Worm (Caenorhabditis elegans) whole organism, late embryonic: ENCODE results near the gene ttr-50.

Experiments
- F13H6.1 ChIP-seq: sonication (generic microtip); optimal IDR thresholded peaks from 2 replicates; lab custom pipeline; 2016; ENCODE audit warnings: missing genetic modification characterization, missing compliant biosample characterization
- K09A11.1 ChIP-seq: sonication (generic microtip); optimal IDR thresholded peaks from 2 replicates; lab custom pipeline; 2017; ENCODE audit warnings: antibody characterized with exemption, mild to moderate bottlenecking, missing genetic modification characterization, missing compliant biosample characterization; ENCODE audit not compliant: insufficient read depth
- T23F11.4 ChIP-seq: fragments of 200-800 bp; sonication (Bioruptor generic); optimal IDR thresholded peaks from 2 replicates; lab custom pipeline; 2018; ENCODE audit warnings: mild to moderate bottlenecking, missing genetic modification characterization, missing compliant biosample characterization
- Y22D7AL.16 ChIP-seq: sonication (generic microtip); optimal IDR thresholded peaks from 2 replicates; lab custom pipeline; 2016; ENCODE audit warnings: missing genetic modification characterization, missing compliant biosample characterization
- ahr-1 ChIP-seq: sonication (generic microtip); optimal IDR thresholded peaks from 2 replicates; lab custom pipeline; 2016; ENCODE audit warnings: missing genetic modification characterization, missing compliant biosample characterization
- ceh-14 ChIP-seq: sonication (generic microtip); optimal IDR thresholded peaks from 2 replicates; lab custom pipeline; 2016; ENCODE audit warnings: missing genotype, missing genetic modification characterization, missing compliant biosample characterization
- ceh-2 ChIP-seq: sonication (generic microtip); optimal IDR thresholded peaks from 2 replicates; lab custom pipeline; 2016; ENCODE audit warnings: missing genotype, missing genetic modification characterization, missing compliant biosample characterization
- ceh-22 ChIP-seq: sonication (generic microtip); optimal IDR thresholded peaks from 2 replicates; lab custom pipeline; 2017; ENCODE audit warnings: missing biosample characterization, missing genetic modification characterization
- ceh-24 ChIP-seq: sonication (generic microtip); optimal IDR thresholded peaks from 2 replicates; lab custom pipeline; 2016; ENCODE audit warnings: mild to moderate bottlenecking, missing genetic modification characterization, missing compliant biosample characterization
- ceh-30 ChIP-seq: fragments of 150-350 bp; optimal IDR thresholded peaks from 2 replicates; lab custom pipeline; 2014; ENCODE audit warnings: missing biosample characterization, missing genetic modification characterization
- ceh-31 ChIP-seq: sonication (generic microtip); optimal IDR thresholded peaks from 2 replicates; lab custom pipeline; 2016; ENCODE audit warnings: missing genetic modification characterization, missing compliant biosample characterization
- ceh-45 ChIP-seq: fragments of 200-800 bp; sonication (Bioruptor generic); IDR thresholded peaks from 2 replicates; pipeline ENCODE4 v1.3.6; 2022; ENCODE audit warnings: missing genetic modification reagents, missing genetic modification characterization, missing compliant biosample characterization
- ceh-48 ChIP-seq: sonication (generic microtip); optimal IDR thresholded peaks from 2 replicates; lab custom pipeline; 2016; ENCODE audit warnings: missing genetic modification characterization, inconsistent platforms, missing compliant biosample characterization
- ceh-6 ChIP-seq: fragments of 200-800 bp; sonication (Bioruptor generic); optimal IDR thresholded peaks from 2 replicates; lab custom pipeline; 2018; ENCODE audit warnings: mild to moderate bottlenecking, missing genetic modification characterization, missing compliant biosample characterization
- ceh-9 ChIP-seq: sonication (generic microtip); optimal IDR thresholded peaks from 2 replicates; lab custom pipeline; 2016; ENCODE audit warnings: mild to moderate bottlenecking, missing genetic modification characterization, inconsistent platforms, missing compliant biosample characterization
- che-1 ChIP-seq: sonication (generic microtip); optimal IDR thresholded peaks from 2 replicates; lab custom pipeline; 2016; ENCODE audit warnings: mild to moderate bottlenecking, missing genetic modification characterization, missing compliant biosample characterization
- dmd-4 ChIP-seq: sonication (generic microtip); optimal IDR thresholded peaks from 2 replicates; lab custom pipeline; 2016; ENCODE audit warnings: borderline replicate concordance, missing genetic modification characterization, missing compliant biosample characterization
- elt-2 ChIP-seq: sonication (generic microtip); optimal IDR thresholded peaks from 2 replicates; lab custom pipeline; 2016; ENCODE audit warnings: missing genetic modification reagents, missing genetic modification characterization, missing compliant biosample characterization
- elt-4 ChIP-seq: sonication (generic microtip); optimal IDR thresholded peaks from 2 replicates; lab custom pipeline; 2016; ENCODE audit warnings: missing genetic modification characterization, missing compliant biosample characterization
- ets-4 ChIP-seq: sonication (generic microtip); optimal IDR thresholded peaks from 2 replicates; lab custom pipeline; 2016; ENCODE audit warnings: missing genetic modification characterization, missing compliant biosample characterization
- eyg-1 ChIP-seq: sonication (generic microtip); optimal IDR thresholded peaks from 2 replicates; lab custom pipeline; 2016; ENCODE audit warnings: missing genotype, missing genetic modification characterization, missing compliant biosample characterization
- fax-1 ChIP-seq: sonication (generic microtip); optimal IDR thresholded peaks from 2 replicates; lab custom pipeline; 2016; ENCODE audit warnings: missing genotype, missing genetic modification characterization, missing compliant biosample characterization
- fkh-10 ChIP-seq: fragments of 150-350 bp; optimal IDR thresholded peaks from 2 replicates; lab custom pipeline; 2014; ENCODE audit warnings: missing biosample characterization, missing genetic modification reagents, missing genetic modification characterization
- gmeb-2 ChIP-seq: sonication (generic microtip); optimal IDR thresholded peaks from 2 replicates; lab custom pipeline; 2016; ENCODE audit warnings: missing genetic modification characterization, inconsistent platforms, missing compliant biosample characterization
- hlh-13 ChIP-seq: fragments of 200-800 bp; sonication (Bioruptor generic); optimal IDR thresholded peaks from 2 replicates; lab custom pipeline; 2018; ENCODE audit warnings: mild to moderate bottlenecking, missing genetic modification characterization, missing compliant biosample characterization
- hlh-30 ChIP-seq: sonication (generic microtip); optimal IDR thresholded peaks from 2 replicates; lab custom pipeline; 2017; ENCODE audit warnings: antibody characterized with exemption, missing genetic modification characterization, missing compliant biosample characterization; ENCODE audit not compliant: insufficient read depth
- hlh-6 ChIP-seq: sonication (generic microtip); optimal IDR thresholded peaks from 2 replicates; lab custom pipeline; 2016; ENCODE audit warnings: missing genotype, missing genetic modification characterization, missing compliant biosample characterization
- hlh-8 ChIP-seq: sonication (generic microtip); optimal IDR thresholded peaks from 2 replicates; lab custom pipeline; 2016; ENCODE audit warnings: missing genotype, missing genetic modification characterization, missing compliant biosample characterization
- lim-6 ChIP-seq: sonication (generic microtip); optimal IDR thresholded peaks from 2 replicates; lab custom pipeline; 2016; ENCODE audit warnings: missing genetic modification characterization, missing compliant biosample characterization
- lin-11 ChIP-seq: fragments of 200-800 bp; sonication (Bioruptor generic); optimal IDR thresholded peaks from 2 replicates; lab custom pipeline; 2018; ENCODE audit warnings: mild to moderate bottlenecking, missing genetic modification characterization, missing compliant biosample characterization
- mec-3 ChIP-seq: sonication (generic microtip); optimal IDR thresholded peaks from 2 replicates; lab custom pipeline; 2016; ENCODE audit warnings: borderline replicate concordance, missing genetic modification characterization, missing compliant biosample characterization
- nfya-1 ChIP-seq: sonication (generic microtip); optimal IDR thresholded peaks from 2 replicates; lab custom pipeline; 2017; ENCODE audit warnings: missing genetic modification characterization, mild to moderate bottlenecking, missing compliant biosample characterization, antibody characterized with exemption, moderate library complexity
- nhr-11 ChIP-seq: fragments of 150-350 bp; optimal IDR thresholded peaks from 2 replicates; lab custom pipeline; 2014; ENCODE audit warnings: missing biosample characterization, missing genetic modification characterization
- npax-4 ChIP-seq: sonication (generic microtip); optimal IDR thresholded peaks from 2 replicates; lab custom pipeline; 2016; ENCODE audit warnings: missing genetic modification characterization, missing compliant biosample characterization
- pag-3 ChIP-seq: sonication (generic microtip); optimal IDR thresholded peaks from 2 replicates; lab custom pipeline; 2016; ENCODE audit warnings: missing compliant biosample characterization, missing genetic modification characterization, borderline replicate concordance
- pat-9 ChIP-seq: fragments of 200-800 bp; sonication (Bioruptor generic); optimal IDR thresholded peaks from 2 replicates; lab custom pipeline; 2018; ENCODE audit warnings: mild to moderate bottlenecking, missing genetic modification characterization, moderate library complexity, missing compliant biosample characterization
- pax-1 ChIP-seq: fragments of 150-350 bp; optimal IDR thresholded peaks from 2 replicates; lab custom pipeline; 2014; ENCODE audit warnings: missing biosample characterization, missing genetic modification characterization
- pha-2 ChIP-seq: sonication (generic microtip); optimal IDR thresholded peaks from 2 replicates; lab custom pipeline; 2017; ENCODE audit warnings: mild to moderate bottlenecking, missing genetic modification characterization, missing compliant biosample characterization
- pha-4 ChIP-seq: fragments of 150-350 bp; optimal IDR thresholded peaks from 2 replicates; lab custom pipeline; 2018; ENCODE audit warnings: missing biosample characterization, missing genetic modification reagents, missing genetic modification characterization
- pqm-1 ChIP-seq: sonication (generic microtip); optimal IDR thresholded peaks from 2 replicates; lab custom pipeline; 2016; ENCODE audit warnings: missing genetic modification characterization, missing compliant biosample characterization
- pros-1 ChIP-seq: fragments of 150-350 bp; optimal IDR thresholded peaks from 2 replicates; lab custom pipeline; 2014; ENCODE audit warnings: missing biosample characterization, missing genetic modification reagents, missing genetic modification characterization
- ref-2 ChIP-seq: sonication (generic microtip); optimal IDR thresholded peaks from 2 replicates; lab custom pipeline; 2016; ENCODE audit warnings: missing genetic modification characterization, missing compliant biosample characterization
- rnt-1 ChIP-seq: sonication (generic microtip); optimal IDR thresholded peaks from 2 replicates; lab custom pipeline; 2016; ENCODE audit warnings: missing genetic modification characterization, missing compliant biosample characterization
- sdc-2 ChIP-seq: sonication (generic microtip); optimal IDR thresholded peaks from 2 replicates; lab custom pipeline; 2016; ENCODE audit warnings: missing genotype, missing genetic modification characterization, missing compliant biosample characterization
- sox-2 ChIP-seq: fragments of 200-800 bp; sonication (Bioruptor generic); IDR thresholded peaks from 2 replicates; pipeline ENCODE4 v1.3.6; 2022; ENCODE audit warnings: missing genetic modification reagents, missing genetic modification characterization, missing compliant biosample characterization
- sox-4 ChIP-seq: sonication (generic microtip); optimal IDR thresholded peaks from 2 replicates; lab custom pipeline; 2017; ENCODE audit warnings: mild to moderate bottlenecking, missing genetic modification characterization, inconsistent platforms, missing compliant biosample characterization
- syd-9 ChIP-seq: sonication (generic microtip); optimal IDR thresholded peaks from 2 replicates; lab custom pipeline; 2016; ENCODE audit warnings: mild to moderate bottlenecking, missing genetic modification characterization, moderate library complexity, missing compliant biosample characterization
- tbx-2 ChIP-seq: sonication (generic microtip); optimal IDR thresholded peaks from 2 replicates; lab custom pipeline; 2016; ENCODE audit warnings: missing genetic modification characterization, missing compliant biosample characterization
- tbx-7 ChIP-seq: sonication (generic microtip); optimal IDR thresholded peaks from 2 replicates; lab custom pipeline; 2016; ENCODE audit warnings: missing genotype, missing genetic modification characterization, missing compliant biosample characterization
- ttx-3 ChIP-seq: sonication (generic microtip); optimal IDR thresholded peaks from 2 replicates; lab custom pipeline; 2016; ENCODE audit warnings: missing genetic modification reagents, missing genetic modification characterization, missing compliant biosample characterization
- unc-42 ChIP-seq: sonication (generic microtip); optimal IDR thresholded peaks from 2 replicates; lab custom pipeline; 2016; ENCODE audit warnings: missing genotype, missing genetic modification characterization, missing compliant biosample characterization
- unc-55 ChIP-seq: sonication (generic microtip); optimal IDR thresholded peaks from 2 replicates; lab custom pipeline; 2017; ENCODE audit warnings: missing biosample characterization, missing genetic modification reagents, missing genetic modification characterization
- unc-86 ChIP-seq: sonication (generic microtip); optimal IDR thresholded peaks from 2 replicates; lab custom pipeline; 2016; ENCODE audit warnings: missing genetic modification characterization, missing compliant biosample characterization
- zip-5 ChIP-seq: sonication (generic microtip); optimal IDR thresholded peaks from 2 replicates; lab custom pipeline; 2016; ENCODE audit warnings: missing genetic modification characterization, missing compliant biosample characterization

ttr-50 gene

DNA sequence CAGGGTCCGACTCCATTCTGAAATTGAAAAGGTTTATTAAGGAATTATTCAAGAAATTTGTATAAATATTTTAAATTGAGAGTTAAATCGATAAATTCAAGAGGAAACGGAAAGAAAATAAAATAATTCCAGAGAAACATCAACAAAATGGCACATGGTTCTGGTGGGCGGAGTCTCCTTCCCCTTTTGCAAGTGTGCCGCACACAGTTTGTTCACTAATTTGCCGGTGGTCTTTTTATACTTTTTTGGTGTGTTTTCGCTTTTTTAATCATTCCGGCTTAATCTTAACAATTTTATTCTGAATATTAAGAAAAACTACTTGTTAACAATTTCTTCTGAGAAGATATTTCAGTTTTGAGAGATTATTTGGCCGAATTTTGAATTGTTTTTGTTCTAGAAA is 35.9 kb downstream of the ttr-50 start, which contains the start of the genes ragc-1 and Y24F12A.1:
TSS of gene ragc-1 (minus strand) at position 25 of the 400 bp plus-strand sequence.
TSS of gene Y24F12A.1 (plus strand) at position 346 of the 400 bp plus-strand sequence.
- peak; percentile 72 for TF ChIP-seq tbx-2
- TF ChIP-seq ref-2 (tag; lab: Kevin White, UChicago): no peak
- TF ChIP-seq nhr-11: no peak
- TF ChIP-seq npax-4: no peak
- TF ChIP-seq ceh-6: peak; percentile 36
- no peak for TF ChIP-seq dmd-4 (tag; lab: Kevin White, UChicago)
- no peak for TF ChIP-seq unc-55 (GFP tag; lab: Kevin White, UChicago)
- TF ChIP-seq gmeb-2: no peak
- no peak for TF ChIP-seq ceh-24 (tag; lab: Kevin White, UChicago)
- no peak for TF ChIP-seq ceh-48 (tag; lab: Kevin White, UChicago)
- no peak for TF ChIP-seq ahr-1 (tag; lab: Kevin White, UChicago)
- peak; percentile 70 for TF ChIP-seq ttx-3 (tag; lab: Kevin White, UChicago)
- no peak for TF ChIP-seq lin-11 (tag; lab: Kevin White, UChicago)
- no peak for TF ChIP-seq ceh-30 (tag; lab: Kevin White, UChicago)
- TF ChIP-seq ceh-31 (tag; lab: Kevin White, UChicago): peak; percentile 54
- TF ChIP-seq unc-42 (tag; lab: Kevin White, UChicago): peak; percentile 10
- peak; percentile 66 for TF ChIP-seq elt-2 (tag; lab: Kevin White, UChicago)
- no peak for TF ChIP-seq sox-4 (tag; lab: Kevin White, UChicago)
- TF ChIP-seq K09A11.1 (tag; lab: Kevin White, UChicago): peak; percentile 79
- no peak for TF ChIP-seq ceh-22 (tag; lab: Kevin White, UChicago)
- no peak for TF ChIP-seq T23F11.4 (GFP tag; lab: Kevin White, UChicago)
- no peak for TF ChIP-seq che-1 (tag; lab: Kevin White, UChicago)
- no peak for TF ChIP-seq sdc-2 (tag; lab: Kevin White, UChicago)
- TF ChIP-seq eyg-1 (tag; lab: Kevin White, UChicago): no peak
- no peak for TF ChIP-seq hlh-13 (GFP tag; lab: Kevin White, UChicago)
- TF ChIP-seq fax-1 (tag; lab: Kevin White, UChicago): no peak
- no peak for TF ChIP-seq pqm-1
- TF ChIP-seq pros-1 (tag; lab: Kevin White, UChicago): no peak
- TF ChIP-seq pax-1 (tag; lab: Kevin White, UChicago): no peak
- TF ChIP-seq tbx-7 (tag; lab: Kevin White, UChicago): no peak
- no peak for TF ChIP-seq Y22D7AL.16 (tag; lab: Kevin White, UChicago)
- no peak for TF ChIP-seq sox-2 (GFP tag; lab: Robert Waterston, UW)
- peak; percentile 23 for TF ChIP-seq nfya-1 (tag; lab: Kevin White, UChicago)
- TF ChIP-seq ceh-45: no peak
- TF ChIP-seq lim-6: peak; percentile 6
- TF ChIP-seq rnt-1 (tag; lab: Kevin White, UChicago): no peak
- TF ChIP-seq F13H6.1 (tag; lab: Kevin White, UChicago): no peak
- TF ChIP-seq hlh-6: no peak
- no peak for TF ChIP-seq ets-4 (tag; lab: Kevin White, UChicago)
- TF ChIP-seq pat-9 (tag; lab: Kevin White, UChicago): peak; percentile 19
- peak; percentile 38 for TF ChIP-seq unc-86 (tag; lab: Kevin White, UChicago)
- TF ChIP-seq pha-2: peak; percentile 4
- peak; percentile 86 for TF ChIP-seq ceh-14 (tag; lab: Kevin White, UChicago)
- TF ChIP-seq syd-9 (tag; lab: Kevin White, UChicago): no peak
- no peak for TF ChIP-seq pha-4
- no peak for TF ChIP-seq elt-4 (tag; lab: Kevin White, UChicago)
- no peak for TF ChIP-seq mec-3 (tag; lab: Kevin White, UChicago)
- peak; percentile 47 for TF ChIP-seq hlh-30 (tag; lab: Kevin White, UChicago)
- no peak for TF ChIP-seq zip-5 (tag; lab: Kevin White, UChicago)
- TF ChIP-seq ceh-2 (tag; lab: Kevin White, UChicago): peak; percentile 60
- TF ChIP-seq fkh-10: no peak
- no peak for TF ChIP-seq ceh-9 (tag; lab: Kevin White, UChicago)
- TF ChIP-seq pag-3 (tag; lab: Kevin White, UChicago): no peak
- no peak for TF ChIP-seq hlh-8 (tag; lab: Kevin White, UChicago)
